Comparison of ENCODE assay signal across 1 fruit fly cellular context in the genomic region with DNA sequence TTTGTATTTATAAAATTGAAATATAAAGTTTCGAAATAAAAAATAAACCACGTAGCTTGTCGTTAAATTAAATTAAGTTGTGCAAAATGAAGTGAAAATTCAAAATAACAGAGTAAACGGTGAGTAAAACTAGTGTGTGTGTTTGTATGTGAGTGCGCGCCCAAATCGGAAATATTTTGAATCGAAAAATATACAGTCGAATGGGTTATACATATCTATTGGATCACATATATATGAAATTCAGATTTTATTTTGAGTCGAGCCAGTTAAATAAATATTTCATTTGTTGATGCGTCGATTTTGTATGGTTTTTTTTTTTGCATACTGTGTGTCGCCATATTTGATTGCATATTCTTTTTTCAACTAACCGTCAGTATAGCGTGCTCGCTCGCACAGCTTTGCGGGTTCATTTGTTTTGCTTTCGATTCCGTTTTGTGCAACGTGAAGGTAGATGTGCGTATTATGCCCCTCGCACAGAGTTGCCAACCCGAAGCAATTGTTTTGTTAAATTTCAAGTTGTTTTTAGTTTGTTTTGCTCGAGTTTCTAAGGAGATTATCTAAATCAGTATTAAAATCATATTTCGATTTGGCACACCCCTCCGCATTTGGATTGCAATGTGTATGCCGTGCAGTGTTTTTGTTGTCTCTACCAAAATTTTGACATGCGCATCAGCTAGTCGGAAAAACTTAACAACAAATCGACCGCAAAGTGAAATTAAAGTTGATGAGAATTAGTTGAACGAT.
TF ChIP-seq lines count a peak whose summit lies in the region.

No protein-coding gene starts in this region.

TF ChIP-seq in whole organism, embryonic, 481 proteins besides CTCF, POLR2A, EP300 and RAD21 (continued from another document):
- TF ChIP-seq C15 (GFP tag; IDR thresholded peaks at IDR 0.05; lab: Robert Waterston, UW), result no peak
- TF ChIP-seq slbo (GFP tag; IDR thresholded peaks at IDR 0.05; lab: Robert Waterston, UW), result peak; percentile 20; the same call in 1 of the 2 replicates
- no peak for TF ChIP-seq prd (optimal IDR thresholded peaks at IDR 0.05; lab: Kevin White, UChicago)
- 0 out of 3 replicates have a peak, but pooled peaks have one; percentile 22 for TF ChIP-seq prd (GFP tag; IDR thresholded peaks at IDR 0.05; lab: Robert Waterston, UW)
- no peak for TF ChIP-seq CG8290 (GFP tag; optimal IDR thresholded peaks at IDR 0.05; lab: Kevin White, UChicago)
- TF ChIP-seq CG8290 (tag; optimal IDR thresholded peaks at IDR 0.05; lab: Kevin White, UChicago), result no peak
- TF ChIP-seq ftz-f1 (GFP tag; optimal IDR thresholded peaks at IDR 0.05; lab: Kevin White, UChicago), result no peak
- no peak for TF ChIP-seq CG7786 (GFP tag; optimal IDR thresholded peaks at IDR 0.05; lab: Kevin White, UChicago)
- no peak for TF ChIP-seq shn (GFP tag; optimal IDR thresholded peaks at IDR 0.05; lab: Kevin White, UChicago)
- TF ChIP-seq slp2 (GFP tag; optimal IDR thresholded peaks at IDR 0.05; lab: Kevin White, UChicago), result no peak
- no peak for TF ChIP-seq grn (GFP tag; optimal IDR thresholded peaks at IDR 0.05; lab: Kevin White, UChicago)
- peak; percentile 7 for TF ChIP-seq CG15269 (tag; optimal IDR thresholded peaks at IDR 0.05; lab: Kevin White, UChicago)
- TF ChIP-seq Fer3 (tag; optimal IDR thresholded peaks at IDR 0.05; lab: Kevin White, UChicago), result no peak
- TF ChIP-seq dmrt11E (tag; optimal IDR thresholded peaks at IDR 0.05; lab: Kevin White, UChicago), result no peak
- no peak for TF ChIP-seq D (optimal IDR thresholded peaks at IDR 0.05; lab: Kevin White, UChicago)
- no peak for TF ChIP-seq D (GFP tag; optimal IDR thresholded peaks at IDR 0.05; lab: Kevin White, UChicago)
- TF ChIP-seq zf30C (GFP tag; optimal IDR thresholded peaks at IDR 0.05; lab: Kevin White, UChicago), result no peak
- peak; percentile 93 for TF ChIP-seq CG10321 (GFP tag; IDR thresholded peaks at IDR 0.05; lab: Robert Waterston, UW)
- TF ChIP-seq B-H1 (GFP tag; IDR thresholded peaks at IDR 0.05; lab: Robert Waterston, UW), result no peak
- TF ChIP-seq CG4854 (GFP tag; optimal IDR thresholded peaks at IDR 0.05; lab: Kevin White, UChicago), result no peak
- peak; percentile 27 for TF ChIP-seq CG3281 (GFP tag; optimal IDR thresholded peaks at IDR 0.05; lab: Kevin White, UChicago)
- no peak for TF ChIP-seq Mrtf (GFP tag; IDR thresholded peaks at IDR 0.05; lab: Robert Waterston, UW)
- no peak for TF ChIP-seq CG14710 (tag; optimal IDR thresholded peaks at IDR 0.05; lab: Kevin White, UChicago)
- TF ChIP-seq Scr (GFP tag; IDR thresholded peaks at IDR 0.05; lab: Robert Waterston, UW; ENCODE audit: partially characterized antibody), result no peak
- TF ChIP-seq Dek (tag; optimal IDR thresholded peaks at IDR 0.05; lab: Kevin White, UChicago), result no peak
- TF ChIP-seq crc (GFP tag; optimal IDR thresholded peaks at IDR 0.05; lab: Kevin White, UChicago), result no peak
- TF ChIP-seq CG32767 (GFP tag; IDR thresholded peaks at IDR 0.05; lab: Robert Waterston, UW), result peak; percentile 52; the same call in 1 of the 2 replicates
- TF ChIP-seq CG17361 (GFP tag; IDR thresholded peaks at IDR 0.05; lab: Robert Waterston, UW), result no peak; the same call in 2 of the 3 replicates
- TF ChIP-seq CG2199 (GFP tag; IDR thresholded peaks at IDR 0.05; lab: Robert Waterston, UW), result no peak
- TF ChIP-seq zen2 (GFP tag; IDR thresholded peaks at IDR 0.05; lab: Robert Waterston, UW; ENCODE audit: partially characterized antibody), result no peak
- no peak for TF ChIP-seq knrl (GFP tag; IDR thresholded peaks at IDR 0.05; lab: Robert Waterston, UW; ENCODE audit: partially characterized antibody)
- TF ChIP-seq CG2678 (tag; optimal IDR thresholded peaks at IDR 0.05; lab: Kevin White, UChicago), result peak; percentile 21
